Worm (Caenorhabditis elegans) whole organism, late embryonic: Measurements from ENCODE around the gene col-178.

Experiments
- Y22D7AL.16 ChIP-seq: sonication (generic microtip); optimal IDR thresholded peaks from 2 replicates; lab custom pipeline; 2016; ENCODE audit warnings: missing genetic modification characterization, missing compliant biosample characterization
- ama-1 ChIP-seq: fragments of 150-350 bp; optimal IDR thresholded peaks from 2 replicates; lab custom pipeline; 2014
- ceh-2 ChIP-seq: sonication (generic microtip); optimal IDR thresholded peaks from 2 replicates; lab custom pipeline; 2016; ENCODE audit warnings: missing genotype, missing genetic modification characterization, missing compliant biosample characterization
- ceh-24 ChIP-seq: sonication (generic microtip); optimal IDR thresholded peaks from 2 replicates; lab custom pipeline; 2016; ENCODE audit warnings: mild to moderate bottlenecking, missing genetic modification characterization, missing compliant biosample characterization
- che-1 ChIP-seq: sonication (generic microtip); optimal IDR thresholded peaks from 2 replicates; lab custom pipeline; 2016; ENCODE audit warnings: mild to moderate bottlenecking, missing genetic modification characterization, missing compliant biosample characterization
- elt-2 ChIP-seq: sonication (generic microtip); optimal IDR thresholded peaks from 2 replicates; lab custom pipeline; 2016; ENCODE audit warnings: missing genetic modification reagents, missing genetic modification characterization, missing compliant biosample characterization
- fkh-10 ChIP-seq: fragments of 150-350 bp; optimal IDR thresholded peaks from 2 replicates; lab custom pipeline; 2014; ENCODE audit warnings: missing biosample characterization, missing genetic modification reagents, missing genetic modification characterization
- hlh-30 ChIP-seq: sonication (generic microtip); optimal IDR thresholded peaks from 2 replicates; lab custom pipeline; 2017; ENCODE audit warnings: antibody characterized with exemption, missing genetic modification characterization, missing compliant biosample characterization; ENCODE audit not compliant: insufficient read depth
- nhr-11 ChIP-seq: fragments of 150-350 bp; optimal IDR thresholded peaks from 2 replicates; lab custom pipeline; 2014; ENCODE audit warnings: missing biosample characterization, missing genetic modification characterization
- rnt-1 ChIP-seq: sonication (generic microtip); optimal IDR thresholded peaks from 2 replicates; lab custom pipeline; 2016; ENCODE audit warnings: missing genetic modification characterization, missing compliant biosample characterization

DNA sequence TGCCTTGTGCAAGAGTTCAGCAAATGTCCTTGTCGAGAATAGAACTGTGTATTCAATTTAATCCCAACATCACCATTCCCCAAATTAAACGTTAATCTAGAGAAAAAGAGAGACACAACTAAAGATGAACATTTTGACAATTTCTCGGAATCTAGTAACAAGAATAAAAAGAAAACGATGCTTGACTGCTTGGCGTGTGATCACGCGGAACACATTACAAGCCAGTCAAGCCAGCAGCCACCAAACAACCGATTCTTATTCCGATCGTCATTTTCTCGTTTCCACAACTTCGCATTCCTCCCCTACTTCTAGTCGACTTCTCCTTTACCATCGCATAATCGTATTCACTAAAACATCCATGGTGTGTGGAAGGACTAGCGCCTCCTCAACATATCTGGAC lies 50.1 kb downstream of the col-178 start:
- no peak for TF ChIP-seq ceh-24 (tag; lab: Kevin White, UChicago)
- no peak for TF ChIP-seq rnt-1 (tag; lab: Kevin White, UChicago)
- TF ChIP-seq Y22D7AL.16 = no peak
- no peak for TF ChIP-seq che-1 (tag; lab: Kevin White, UChicago)
- TF ChIP-seq ceh-2 (tag; lab: Kevin White, UChicago) = no peak
- TF ChIP-seq hlh-30 = no peak
- TF ChIP-seq ama-1 (lab: Kevin White, UChicago) = no peak
- TF ChIP-seq fkh-10 (GFP tag; lab: Kevin White, UChicago) = no peak
- TF ChIP-seq elt-2 (tag; lab: Kevin White, UChicago) = no peak
- no peak for TF ChIP-seq nhr-11 (tag; lab: Kevin White, UChicago)
